Worm (Caenorhabditis elegans) whole organism, young adult: Measurements from ENCODE around the gene clec-215.

ENCODE experiments used
- F55B11.4 ChIP-seq: sonication (generic microtip); optimal IDR thresholded peaks from 2 replicates; lab custom pipeline; 2016; ENCODE audit warnings: missing compliant biosample characterization, missing genetic modification characterization, borderline replicate concordance; ENCODE audit not compliant: insufficient read depth
- F57A8.1 ChIP-seq: fragments of 200-800 bp; sonication (Bioruptor generic); optimal IDR thresholded peaks from 2 replicates; lab custom pipeline; 2018; ENCODE audit warnings: mild to moderate bottlenecking, missing genetic modification characterization, moderate library complexity, missing compliant biosample characterization
- ZK185.1 ChIP-seq: sonication (generic microtip); optimal IDR thresholded peaks from 2 replicates; lab custom pipeline; 2016; ENCODE audit warnings: mild to moderate bottlenecking, missing genetic modification characterization, missing compliant biosample characterization; ENCODE audit not compliant: poor library complexity, severe bottlenecking
- ets-4 ChIP-seq: fragments of 200-800 bp; sonication (Bioruptor generic); optimal IDR thresholded peaks from 2 replicates; lab custom pipeline; 2018; ENCODE audit warnings: mild to moderate bottlenecking, missing genetic modification characterization, missing compliant biosample characterization
- gei-17 ChIP-seq: fragments of 200-800 bp; sonication (Bioruptor generic); optimal IDR thresholded peaks from 2 replicates; lab custom pipeline; 2018; ENCODE audit warnings: mild to moderate bottlenecking, missing genetic modification characterization, missing compliant biosample characterization
- sea-2 ChIP-seq: fragments of 200-800 bp; sonication (Bioruptor generic); IDR thresholded peaks from 2 replicates; pipeline ENCODE4 v1.3.6; 2022; ENCODE audit warnings: missing genetic modification characterization, missing compliant biosample characterization
- snpc-4 ChIP-seq, 5 experiments: fragments of 150-350 bp in 1 of 5; sonication (generic microtip) in 4 of 5; optimal IDR thresholded peaks; 2 replicates each; lab custom pipeline; 2014 to 2018; ENCODE audit warnings: missing genetic modification characterization in 5 of 5, missing biosample characterization in 3 of 5, antibody characterized with exemption in 2 of 5, mild to moderate bottlenecking in 2 of 5, missing compliant biosample characterization in 2 of 5, missing genotype in 2 of 5, moderate library complexity in 2 of 5, missing genetic modification reagents in 1 of 5
- unc-130 ChIP-seq: sonication (generic microtip); optimal IDR thresholded peaks from 2 replicates; lab custom pipeline; 2016; ENCODE audit warnings: missing genetic modification reagents, missing genetic modification characterization, missing compliant biosample characterization
- unc-62 ChIP-seq: fragments of 150-350 bp; optimal IDR thresholded peaks from 2 replicates; lab custom pipeline; 2014; ENCODE audit warnings: missing biosample characterization, missing genetic modification reagents, missing genetic modification characterization
- ztf-18 ChIP-seq: sonication (generic microtip); optimal IDR thresholded peaks from 2 replicates; lab custom pipeline; 2016; ENCODE audit warnings: missing genotype, mild to moderate bottlenecking, missing genetic modification characterization, missing compliant biosample characterization
- ztf-3 ChIP-seq: fragments of 200-800 bp; sonication (Bioruptor generic); optimal IDR thresholded peaks from 2 replicates; lab custom pipeline; 2018; ENCODE audit warnings: mild to moderate bottlenecking, missing genetic modification characterization, missing compliant biosample characterization

DNA sequence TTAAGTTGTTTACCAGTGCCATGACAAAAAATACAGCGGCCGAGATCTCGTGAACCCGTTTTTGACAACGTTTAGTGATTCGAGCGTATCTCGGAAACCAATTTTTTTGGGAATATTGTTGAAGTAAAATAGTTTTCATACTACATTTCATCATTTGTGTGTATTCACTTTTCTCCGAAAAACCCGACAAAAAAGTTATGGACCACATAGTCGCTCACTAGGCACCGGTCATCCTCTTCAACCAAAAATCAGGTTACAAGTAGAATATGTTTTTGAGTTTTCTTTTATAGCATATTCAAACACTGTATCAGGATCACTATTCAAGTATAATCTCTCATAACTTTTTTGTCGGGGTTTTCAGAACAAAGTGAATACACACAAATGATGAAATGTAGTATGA lies 29.6 kb downstream of the clec-215 start:
- TF ChIP-seq F55B11.4 (no peak), sea-2 (GFP tag; lab: Robert Waterston, UW) (no peak), ZK185.1 (tag; lab: Kevin White, UChicago) (no peak), unc-62 (GFP tag; lab: Kevin White, UChicago) (no peak), snpc-4 (GFP tag; optimal IDR thresholded peaks at IDR 0.05; lab: Kevin White, UChicago) (no peak), snpc-4 (tag; optimal IDR thresholded peaks at IDR 0.05; lab: Kevin White, UChicago) (no peak), gei-17 (GFP tag; lab: Kevin White, UChicago) (no peak), ztf-3 (no peak), unc-130 (no peak), ets-4 (GFP tag; lab: Kevin White, UChicago) (no peak), ztf-18 (tag; lab: Kevin White, UChicago) (no peak), F57A8.1 (GFP tag; lab: Kevin White, UChicago) (no peak)
